Worm (Caenorhabditis elegans) whole organism, L4 larva: ENCODE measurements around the gene cdc-50.B.

ENCODE experiments used
- F10B5.3 ChIP-seq: sonication (generic microtip); optimal IDR thresholded peaks from 2 replicates; lab custom pipeline; 2016; ENCODE audit warnings: mild to moderate bottlenecking, missing genetic modification characterization, missing compliant biosample characterization
- F26F4.8 ChIP-seq: fragments of 200-800 bp; sonication (Bioruptor generic); conservative IDR thresholded peaks from 2 replicates; pipeline ENCODE4 v1.3.6; 2022; ENCODE audit warnings: missing genetic modification characterization, missing compliant biosample characterization
- F44E2.7 ChIP-seq: fragments of 200-800 bp; sonication (Bioruptor generic); IDR thresholded peaks from 2 replicates; pipeline ENCODE4 v2.1.2; 2022; ENCODE audit warnings: missing genetic modification characterization, missing compliant biosample characterization
- T20F7.1 ChIP-seq: fragments of 200-800 bp; sonication (Bioruptor generic); optimal IDR thresholded peaks from 2 replicates; lab custom pipeline; 2018; ENCODE audit warnings: mild to moderate bottlenecking, missing genetic modification characterization, missing compliant biosample characterization
- Y48G9A.11 ChIP-seq: fragments of 200-800 bp; sonication (Bioruptor generic); IDR thresholded peaks from 2 replicates; pipeline ENCODE4 v1.3.6; 2022; ENCODE audit warnings: missing genetic modification reagents, missing genetic modification characterization, missing compliant biosample characterization
- aha-1 ChIP-seq: fragments of 150-350 bp; peaks from one replicate; lab custom pipeline; 2014; ENCODE audit warnings: missing biosample characterization, missing genetic modification characterization
- arid-1 ChIP-seq: fragments of 200-800 bp; sonication (Bioruptor generic); conservative IDR thresholded peaks from 2 replicates; pipeline ENCODE4 v1.3.6; 2022; ENCODE audit warnings: missing genetic modification reagents, missing genetic modification characterization, missing compliant biosample characterization
- attf-4 ChIP-seq: sonication (generic microtip); optimal IDR thresholded peaks from 3 replicates; lab custom pipeline; 2017; ENCODE audit warnings: missing biosample characterization, missing genetic modification characterization
- ceh-20 ChIP-seq: fragments of 200-800 bp; sonication (Bioruptor generic); IDR thresholded peaks from 2 replicates; pipeline ENCODE4 v1.3.6; 2022; ENCODE audit warnings: missing genetic modification reagents, missing genetic modification characterization, missing compliant biosample characterization
- ceh-28 ChIP-seq: fragments of 150-350 bp; optimal IDR thresholded peaks from 2 replicates; lab custom pipeline; 2014; ENCODE audit warnings: missing biosample characterization, missing genetic modification reagents, missing genetic modification characterization
- ctbp-1 ChIP-seq: fragments of 200-800 bp; sonication (Bioruptor generic); IDR thresholded peaks from 2 replicates; pipeline ENCODE4 v1.3.6; 2022; ENCODE audit warnings: missing genetic modification reagents, missing genetic modification characterization, missing compliant biosample characterization
- daf-16 ChIP-seq, 3 experiments: sonication (generic microtip); optimal IDR thresholded peaks; 2 replicates each; lab custom pipeline; 2016 to 2017; ENCODE audit warnings: missing genetic modification characterization in 3 of 3, missing genetic modification reagents in 3 of 3, mild to moderate bottlenecking in 2 of 3, missing compliant biosample characterization in 2 of 3, missing biosample characterization in 1 of 3, moderate library complexity in 1 of 3
- daf-19 ChIP-seq: fragments of 200-800 bp; sonication (Bioruptor generic); conservative IDR thresholded peaks from 2 replicates; pipeline ENCODE4 v1.3.6; 2022; ENCODE audit warnings: missing genetic modification characterization, missing compliant biosample characterization
- dmd-6 ChIP-seq: fragments of 200-800 bp; sonication (Bioruptor generic); IDR thresholded peaks from 2 replicates; pipeline ENCODE4 v1.3.6; 2022; ENCODE audit warnings: missing genetic modification reagents, missing genetic modification characterization, missing compliant biosample characterization
- dmd-9 ChIP-seq: fragments of 200-800 bp; sonication (Bioruptor generic); IDR thresholded peaks from 2 replicates; pipeline ENCODE4 v1.3.6; 2022; ENCODE audit warnings: missing genetic modification reagents, missing genetic modification characterization, missing compliant biosample characterization
- duxl-1 ChIP-seq: sonication (generic microtip); optimal IDR thresholded peaks from 2 replicates; lab custom pipeline; 2016; ENCODE audit warnings: mild to moderate bottlenecking, missing genetic modification characterization, moderate library complexity, missing compliant biosample characterization; ENCODE audit not compliant: poor library complexity
- dve-1 ChIP-seq: sonication (generic microtip); optimal IDR thresholded peaks from 2 replicates; lab custom pipeline; 2017; ENCODE audit warnings: antibody characterized with exemption, mild to moderate bottlenecking, missing genetic modification characterization, missing compliant biosample characterization; ENCODE audit not compliant: insufficient read depth
- egl-27 ChIP-seq: sonication (generic microtip); optimal IDR thresholded peaks from 3 replicates; lab custom pipeline; 2017; ENCODE audit warnings: missing biosample characterization, missing genetic modification reagents, missing genetic modification characterization
- egl-43 ChIP-seq: fragments of 200-800 bp; sonication (Bioruptor generic); IDR thresholded peaks from 2 replicates; pipeline ENCODE4 v1.3.6; 2022; ENCODE audit warnings: missing genetic modification reagents, missing genetic modification characterization, missing compliant biosample characterization
- fkh-10 ChIP-seq: fragments of 150-350 bp; optimal IDR thresholded peaks from 2 replicates; lab custom pipeline; 2014; ENCODE audit warnings: missing biosample characterization, missing genetic modification reagents, missing genetic modification characterization
- fos-1 ChIP-seq: fragments of 150-350 bp; optimal IDR thresholded peaks from 2 replicates; lab custom pipeline; 2014; ENCODE audit warnings: missing biosample characterization, missing genetic modification characterization
- gei-8 ChIP-seq: fragments of 200-800 bp; sonication (Bioruptor generic); optimal IDR thresholded peaks from 2 replicates; lab custom pipeline; 2018; ENCODE audit warnings: mild to moderate bottlenecking, missing genetic modification characterization, missing compliant biosample characterization
- hlh-30 ChIP-seq: sonication (generic microtip); optimal IDR thresholded peaks from 2 replicates; lab custom pipeline; 2017; ENCODE audit warnings: antibody characterized with exemption, mild to moderate bottlenecking, missing genetic modification characterization, missing compliant biosample characterization; ENCODE audit not compliant: insufficient read depth
- hmg-1.1 ChIP-seq: fragments of 200-800 bp; sonication (Bioruptor generic); IDR thresholded peaks from 2 replicates; pipeline ENCODE4 v1.3.6; 2022; ENCODE audit warnings: missing genetic modification reagents, missing genetic modification characterization, missing compliant biosample characterization
- lim-7 ChIP-seq: fragments of 200-800 bp; sonication (Bioruptor generic); IDR thresholded peaks from 2 replicates; pipeline ENCODE4 v1.3.6; 2022; ENCODE audit warnings: missing genetic modification characterization, missing compliant biosample characterization
- lin-39 ChIP-seq: fragments of 150-350 bp; optimal IDR thresholded peaks from 2 replicates; lab custom pipeline; 2014; ENCODE audit warnings: missing biosample characterization, missing genetic modification reagents, missing genetic modification characterization
- lir-3 ChIP-seq: sonication (generic microtip); optimal IDR thresholded peaks from 2 replicates; lab custom pipeline; 2016; ENCODE audit warnings: mild to moderate bottlenecking, missing genetic modification characterization, missing compliant biosample characterization
- lsy-2 ChIP-seq, 2 experiments: fragments of 150-350 bp in 1 of 2; sonication (generic microtip) in 1 of 2; optimal IDR thresholded peaks; 2 replicates each; lab custom pipeline; 2014 to 2017; ENCODE audit warnings: missing biosample characterization in 2 of 2, missing genetic modification characterization in 2 of 2
- madf-5 ChIP-seq, 2 experiments: fragments of 200-800 bp; sonication (Bioruptor generic); IDR thresholded peaks; 2 replicates each; pipeline ENCODE4 v1.3.6; 2022; ENCODE audit warnings: missing compliant biosample characterization in 2 of 2, missing genetic modification characterization in 2 of 2
- mdt-29 ChIP-seq: fragments of 200-800 bp; sonication (Bioruptor generic); IDR thresholded peaks from 2 replicates; pipeline ENCODE4 v1.3.6; 2022; ENCODE audit warnings: missing genetic modification reagents, missing genetic modification characterization, missing compliant biosample characterization
- mep-1 ChIP-seq: fragments of 150-350 bp; sonication (generic microtip); optimal IDR thresholded peaks from 3 replicates; lab custom pipeline; 2014; ENCODE audit warnings: missing biosample characterization, missing genetic modification characterization
- nhr-10 ChIP-seq: fragments of 150-350 bp; optimal IDR thresholded peaks from 2 replicates; lab custom pipeline; 2014; ENCODE audit warnings: missing biosample characterization, missing genetic modification characterization
- nhr-102 ChIP-seq: sonication (generic microtip); optimal IDR thresholded peaks from 2 replicates; lab custom pipeline; 2016; ENCODE audit warnings: mild to moderate bottlenecking, missing genetic modification characterization, moderate library complexity, missing compliant biosample characterization
- nhr-11 ChIP-seq: fragments of 150-350 bp; optimal IDR thresholded peaks from 2 replicates; lab custom pipeline; 2014; ENCODE audit warnings: missing biosample characterization, missing genetic modification characterization
- nhr-111 ChIP-seq: fragments of 200-800 bp; sonication (Bioruptor generic); optimal IDR thresholded peaks from 2 replicates; lab custom pipeline; 2018; ENCODE audit warnings: mild to moderate bottlenecking, missing genetic modification characterization, missing compliant biosample characterization
- nhr-237 ChIP-seq: sonication (generic microtip); optimal IDR thresholded peaks from 2 replicates; lab custom pipeline; 2017; ENCODE audit warnings: missing biosample characterization, missing genetic modification characterization
- nhr-25 ChIP-seq: sonication (generic microtip); optimal IDR thresholded peaks from 2 replicates; lab custom pipeline; 2017; ENCODE audit warnings: missing genetic modification characterization, mild to moderate bottlenecking, missing compliant biosample characterization, antibody characterized with exemption, moderate library complexity, borderline replicate concordance; ENCODE audit not compliant: insufficient read depth
- pha-4 ChIP-seq, 2 experiments: fragments of 150-350 bp in 1 of 2; fragments of 200-800 bp in 1 of 2; sonication (Bioruptor generic) in 1 of 2; IDR thresholded peaks in 1 of 2; optimal IDR thresholded peaks in 1 of 2; 2 replicates each; pipeline versions ENCODE4 v1.3.6 to Lab custom; 2014 to 2022; ENCODE audit warnings: missing genetic modification characterization in 2 of 2, missing genetic modification reagents in 2 of 2, missing biosample characterization in 1 of 2, missing compliant biosample characterization in 1 of 2
- pqm-1 ChIP-seq: sonication (generic microtip); optimal IDR thresholded peaks from 2 replicates; lab custom pipeline; 2017; ENCODE audit warnings: missing biosample characterization, missing genetic modification characterization
- rbr-2 ChIP-seq: sonication (generic microtip); optimal IDR thresholded peaks from 2 replicates; lab custom pipeline; 2016; ENCODE audit warnings: missing genotype, missing genetic modification characterization, missing compliant biosample characterization
- skn-1 ChIP-seq: fragments of 150-350 bp; optimal IDR thresholded peaks from 2 replicates; lab custom pipeline; 2014; ENCODE audit warnings: missing biosample characterization, missing genetic modification characterization
- tra-1 ChIP-seq: fragments of 200-800 bp; sonication (Bioruptor generic); IDR thresholded peaks from 2 replicates; pipeline ENCODE4 v1.3.6; 2022; ENCODE audit warnings: missing genetic modification reagents, missing genetic modification characterization, missing compliant biosample characterization
- zfp-3 ChIP-seq: fragments of 200-800 bp; sonication (Bioruptor generic); conservative IDR thresholded peaks from 2 replicates; pipeline ENCODE4 v1.3.6; 2022; ENCODE audit warnings: missing genetic modification reagents, missing genetic modification characterization, missing compliant biosample characterization

The cdc-50.B gene

DNA sequence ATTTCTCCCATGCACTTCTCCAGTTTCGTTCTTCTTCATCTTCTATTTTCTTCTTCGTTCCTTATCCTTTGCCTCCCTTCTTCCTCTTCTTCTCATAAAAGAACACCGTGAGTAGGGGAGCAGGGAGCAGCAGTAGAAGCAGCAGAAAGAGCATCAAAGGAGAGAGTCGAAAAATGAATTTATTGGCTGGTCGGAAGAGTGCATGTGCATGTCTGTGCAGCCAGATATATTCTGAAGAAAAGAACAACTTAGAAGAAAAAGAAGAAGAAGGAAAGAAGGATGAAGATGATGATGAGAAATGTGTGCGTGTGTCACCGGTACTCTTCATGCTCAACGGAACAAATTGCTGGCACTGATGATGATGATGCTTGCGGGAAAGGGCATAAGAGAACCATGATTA lies 31.6 kb downstream of the cdc-50.B start:
- TF ChIP-seq lsy-2 (tag; optimal IDR thresholded peaks at IDR 0.05; lab: Kevin White, UChicago): peak in 1 of 2 experiments; percentile 12
- TF ChIP-seq nhr-25 (tag; lab: Kevin White, UChicago): no peak
- TF ChIP-seq attf-4 (tag; lab: Kevin White, UChicago): no peak
- no peak for TF ChIP-seq nhr-11 (tag; lab: Kevin White, UChicago)
- no peak for TF ChIP-seq mdt-29 (GFP tag; lab: Robert Waterston, UW)
- no peak; the same call in 1 of the 2 replicates for TF ChIP-seq pha-4 (GFP tag; IDR thresholded peaks at IDR 0.05; lab: Robert Waterston, UW)
- no peak for TF ChIP-seq pha-4 (tag; optimal IDR thresholded peaks at IDR 0.05; lab: Kevin White, UChicago)
- TF ChIP-seq aha-1 (tag; lab: Kevin White, UChicago): peak; percentile 72
- TF ChIP-seq nhr-111 (GFP tag; lab: Kevin White, UChicago): no peak
- 0 out of 2 replicates have a peak, but pooled peaks have one; percentile 10 for TF ChIP-seq hmg-1.1 (GFP tag; lab: Robert Waterston, UW)
- no peak for TF ChIP-seq fos-1 (tag; lab: Kevin White, UChicago)
- TF ChIP-seq hlh-30 (tag; lab: Kevin White, UChicago): peak; percentile 20
- no peak for TF ChIP-seq lim-7 (GFP tag; lab: Robert Waterston, UW)
- no peak for TF ChIP-seq Y48G9A.11 (GFP tag; lab: Robert Waterston, UW)
- 0 out of 2 replicates have a peak, but pooled peaks have one; percentile 42 for TF ChIP-seq ctbp-1
- no peak for TF ChIP-seq nhr-237
- no peak for TF ChIP-seq tra-1 (GFP tag; lab: Robert Waterston, UW)
- TF ChIP-seq arid-1: no peak
- TF ChIP-seq zfp-3 (GFP tag; lab: Robert Waterston, UW): no peak
- no peak for TF ChIP-seq nhr-102 (tag; lab: Kevin White, UChicago)
- TF ChIP-seq rbr-2 (tag; lab: Kevin White, UChicago): no peak
- TF ChIP-seq F26F4.8: no peak
- no peak for TF ChIP-seq daf-19 (GFP tag; lab: Robert Waterston, UW)
- TF ChIP-seq dmd-9: no peak
- no peak for TF ChIP-seq ceh-28 (tag; lab: Kevin White, UChicago)
- TF ChIP-seq nhr-10: no peak
- no peak for TF ChIP-seq egl-27 (tag; lab: Kevin White, UChicago)
- no peak for TF ChIP-seq pqm-1
- no peak for TF ChIP-seq madf-5 (GFP tag; IDR thresholded peaks at IDR 0.05; lab: Robert Waterston, UW)
- TF ChIP-seq skn-1 (tag; lab: Kevin White, UChicago): no peak
- no peak for TF ChIP-seq dmd-6 (GFP tag; lab: Robert Waterston, UW)
- no peak for TF ChIP-seq dve-1 (tag; lab: Kevin White, UChicago)
- no peak for TF ChIP-seq egl-43 (GFP tag; lab: Robert Waterston, UW)
- peak; percentile 65 for TF ChIP-seq mep-1 (tag; lab: Kevin White, UChicago)
- no peak for TF ChIP-seq F44E2.7
- TF ChIP-seq T20F7.1 (GFP tag; lab: Kevin White, UChicago): no peak
- no peak for TF ChIP-seq daf-16 (GFP tag; optimal IDR thresholded peaks at IDR 0.05; lab: Kevin White, UChicago)
- no peak for TF ChIP-seq daf-16 (tag; optimal IDR thresholded peaks at IDR 0.05; lab: Kevin White, UChicago)
- TF ChIP-seq gei-8 (GFP tag; lab: Kevin White, UChicago): no peak
- TF ChIP-seq duxl-1 (tag; lab: Kevin White, UChicago): no peak
- peak; percentile 15 for TF ChIP-seq lin-39 (tag; lab: Kevin White, UChicago)
- no peak for TF ChIP-seq ceh-20 (GFP tag; lab: Robert Waterston, UW)
- TF ChIP-seq lir-3: no peak
- peak; percentile 61 for TF ChIP-seq fkh-10
- TF ChIP-seq F10B5.3 (tag; lab: Kevin White, UChicago): no peak
